Worm (Caenorhabditis elegans): ENCODE measurements around the gene F28C10.1.

ce11 chrX:587798-588197 is 44.9 kb downstream of the F28C10.1 start, which contains the start of gene mrp-1:
- TF ChIP-seq ets-7 (tag; optimal IDR thresholded peaks at IDR 0.05), result no peak
- no peak for TF ChIP-seq ama-1 (optimal IDR thresholded peaks at IDR 0.05)
- no peak for TF ChIP-seq hmbx-1 (tag; optimal IDR thresholded peaks at IDR 0.05)
- no peak for TF ChIP-seq B0310.2 (tag; optimal IDR thresholded peaks at IDR 0.05)
- TF ChIP-seq sea-1 (GFP tag; conservative IDR thresholded peaks at IDR 0.05), result no peak
- TF ChIP-seq tbx-37 (GFP tag; conservative IDR thresholded peaks at IDR 0.05), result no peak
- TF ChIP-seq tbx-11 (GFP tag; IDR thresholded peaks at IDR 0.05), result no peak
- TF ChIP-seq tra-4 (tag; optimal IDR thresholded peaks at IDR 0.05), result no peak
- no peak for TF ChIP-seq hmg-4 (GFP tag; optimal IDR thresholded peaks at IDR 0.05)
- TF ChIP-seq flt-1 (GFP tag; IDR thresholded peaks at IDR 0.05), result no peak
- TF ChIP-seq pes-1 (GFP tag; IDR thresholded peaks at IDR 0.05), result no peak

Data from whole organism, early embryonic.